Worm (Caenorhabditis elegans): ENCODE measurements around the gene ZK686.1.
"Not testable (repeated sequence)": the region's sequence is repeated elsewhere in the genome, so short reads cannot be mapped to it uniquely, and the experiment has no call there.

The ZK686.1 gene

ce11 chrIII:7770986-7771385 lies 1.9 kb upstream of the ZK686.1 start:
- TF ChIP-seq lin-13 (GFP tag; optimal IDR thresholded peaks at IDR 0.05) (peak; percentile 37), lin-11 (tag; optimal IDR thresholded peaks at IDR 0.05) (peak; percentile 5), sma-9 (GFP tag; optimal IDR thresholded peaks at IDR 0.05) (peak; percentile 6), F13H6.1 (tag; optimal IDR thresholded peaks at IDR 0.05) (peak; percentile 45), sma-3 (GFP tag; optimal IDR thresholded peaks at IDR 0.05) (peak; percentile 40), lsy-2 (tag; optimal IDR thresholded peaks at IDR 0.05) (peak; percentile 72 to 84), gmeb-1 (tag; optimal IDR thresholded peaks at IDR 0.05) (peak; percentile 67), mab-5 (tag; optimal IDR thresholded peaks at IDR 0.05) (peak; percentile 84), C34F6.9 (tag; optimal IDR thresholded peaks at IDR 0.05) (peak; percentile 58), nhr-25 (tag; optimal IDR thresholded peaks at IDR 0.05) (peak; percentile 18), blmp-1 (tag; optimal IDR thresholded peaks at IDR 0.05; ENCODE audit: insufficient read depth) (peak; percentile 13), crh-2 (tag; optimal IDR thresholded peaks at IDR 0.05) (peak; percentile 19), unc-55 (GFP tag; optimal IDR thresholded peaks at IDR 0.05) (peak; percentile 64)
- TF ChIP-seq sma-9 (tag; optimal IDR thresholded peaks at IDR 0.05): not testable (repeated sequence)

ce11 chrIII:7773791-7774190 lies 857 bp downstream of the ZK686.1 start:
- no peak for TF ChIP-seq C34F6.9 (tag; optimal IDR thresholded peaks at IDR 0.05)
- no peak for TF ChIP-seq ztf-1 (GFP tag; conservative IDR thresholded peaks at IDR 0.05)
- TF ChIP-seq nhr-10 (tag; optimal IDR thresholded peaks at IDR 0.05): no peak
- TF ChIP-seq ceh-16 (tag; optimal IDR thresholded peaks at IDR 0.05): no peak
- no peak for TF ChIP-seq nhr-237 (tag; optimal IDR thresholded peaks at IDR 0.05)
- no peak for TF ChIP-seq elt-1 (tag; optimal IDR thresholded peaks at IDR 0.05)
- TF ChIP-seq nhr-129 (tag; optimal IDR thresholded peaks at IDR 0.05): no peak

- TF ChIP-seq Y55F3AM.14 (GFP tag; optimal IDR thresholded peaks at IDR 0.05) (no peak), lin-13 (GFP tag; optimal IDR thresholded peaks at IDR 0.05) (no peak), nhr-25 (tag; optimal IDR thresholded peaks at IDR 0.05) (no peak), nhr-23 (tag; optimal IDR thresholded peaks at IDR 0.05) (no peak), lin-11 (tag; optimal IDR thresholded peaks at IDR 0.05) (no peak), ztf-11 (tag; optimal IDR thresholded peaks at IDR 0.05) (no peak), unc-39 (tag; optimal IDR thresholded peaks at IDR 0.05) (no peak), crh-2 (tag; optimal IDR thresholded peaks at IDR 0.05) (no peak), elt-3 (tag; optimal IDR thresholded peaks at IDR 0.05) (no peak), nhr-10 (tag; optimal IDR thresholded peaks at IDR 0.05) (no peak), unc-55 (GFP tag; optimal IDR thresholded peaks at IDR 0.05) (no peak), R02D3.7 (tag; optimal IDR thresholded peaks at IDR 0.05) (no peak), nhr-21 (tag; optimal IDR thresholded peaks at IDR 0.05) (no peak), ceh-82 (tag; optimal IDR thresholded peaks at IDR 0.05) (no peak), mdl-1 (tag; optimal IDR thresholded peaks at IDR 0.05) (no peak), unc-62 (GFP tag; optimal IDR thresholded peaks at IDR 0.05) (no peak), lsy-2 (tag; optimal IDR thresholded peaks at IDR 0.05) (no peak), ama-1 (optimal IDR thresholded peaks at IDR 0.05) (no peak), sem-4 (tag; optimal IDR thresholded peaks at IDR 0.05) (no peak)
Observed at ce11 chrIII:7775983-7776440, 3.1 kb downstream of the ZK686.1 start, which contains the start of gene bath-15. Gene bath-15, minus strand, starts transcription at chrIII:7776033.

ce11 chrIII:7778530-7778929 lies 5.6 kb downstream of the ZK686.1 start:
- TF ChIP-seq mab-5 (tag; optimal IDR thresholded peaks at IDR 0.05) (peak; percentile 89), nhr-12 (tag; optimal IDR thresholded peaks at IDR 0.05) (no peak), nhr-25 (tag; optimal IDR thresholded peaks at IDR 0.05) (no peak), lsy-2 (tag; optimal IDR thresholded peaks at IDR 0.05) (peak in 1 of 2 experiments; percentile 91), F13H6.1 (tag; optimal IDR thresholded peaks at IDR 0.05) (peak; percentile 14)

- TF ChIP-seq ztf-4 (tag; optimal IDR thresholded peaks at IDR 0.05) (no peak), skn-1 (tag; optimal IDR thresholded peaks at IDR 0.05) (no peak), lsy-2 (tag; optimal IDR thresholded peaks at IDR 0.05) (peak in 1 of 2 experiments; percentile 62), F13H6.1 (tag; optimal IDR thresholded peaks at IDR 0.05) (no peak), nhr-129 (tag; optimal IDR thresholded peaks at IDR 0.05) (no peak)
Observed at ce11 chrIII:7779313-7779712, 6.4 kb downstream of the ZK686.1 start.

Data from whole organism, L2 larva.